Fruit fly (Drosophila melanogaster) whole organism, embryonic: Measurements from ENCODE around the gene hog.

Experiments
- Aef1 ChIP-seq: fragments of 200-800 bp; sonication (Bioruptor generic); IDR thresholded peaks from 3 replicates; pipeline ENCODE4 v1.3.6; 2022; ENCODE audit warnings: missing biosample characterization, missing genetic modification characterization
- C15 ChIP-seq: fragments of 200-800 bp; sonication (Bioruptor generic); IDR thresholded peaks from 3 replicates; pipeline ENCODE4 v1.3.6; 2022; ENCODE audit warnings: missing biosample characterization, missing genetic modification characterization
- CG11085 ChIP-seq: fragments of 200-800 bp; sonication (Bioruptor generic); IDR thresholded peaks from 2 replicates; pipeline ENCODE4 v1.3.6; 2022; ENCODE audit warnings: missing biosample characterization, missing genetic modification characterization
- CG13894 ChIP-seq: fragments of 200-800 bp; sonication (Bioruptor generic); optimal IDR thresholded peaks from 3 replicates; lab custom pipeline; 2018; ENCODE audit warnings: missing biosample characterization, mild to moderate bottlenecking, missing genetic modification characterization, moderate library complexity
- CG14667 ChIP-seq: fragments of 200-800 bp; sonication (Bioruptor generic); IDR thresholded peaks from 2 replicates; pipeline ENCODE4 v1.3.6; 2022; ENCODE audit warnings: missing biosample characterization, missing genetic modification characterization
- CG15269 ChIP-seq: fragments of 200-800 bp; sonication (Bioruptor generic); optimal IDR thresholded peaks from 2 replicates; lab custom pipeline; 2018; ENCODE audit warnings: missing biosample characterization, mild to moderate bottlenecking, missing genetic modification characterization, moderate library complexity
- CG1647 ChIP-seq: fragments of 200-800 bp; sonication (Bioruptor generic); optimal IDR thresholded peaks from 3 replicates; lab custom pipeline; 2016; ENCODE audit warnings: missing biosample characterization, missing genetic modification characterization
- CG2120 ChIP-seq: fragments of 200-800 bp; sonication (Bioruptor generic); optimal IDR thresholded peaks from 3 replicates; lab custom pipeline; 2016; ENCODE audit warnings: missing biosample characterization, missing genetic modification characterization
- CG34376 ChIP-seq: fragments of 200-800 bp; sonication (Bioruptor generic); optimal IDR thresholded peaks from 2 replicates; lab custom pipeline; 2018; ENCODE audit warnings: missing biosample characterization, mild to moderate bottlenecking, missing genetic modification characterization
- CG3838 ChIP-seq: fragments of 200-800 bp; sonication (Bioruptor generic); optimal IDR thresholded peaks from 3 replicates; lab custom pipeline; 2016; ENCODE audit warnings: missing biosample characterization, missing genetic modification characterization
- CG5180 ChIP-seq: fragments of 200-800 bp; sonication (Bioruptor generic); optimal IDR thresholded peaks from 3 replicates; lab custom pipeline; 2017; ENCODE audit warnings: missing biosample characterization, missing genetic modification characterization, mild to moderate bottlenecking, moderate library complexity, missing genetic modification reagents
- CG7963 ChIP-seq: fragments of 200-800 bp; sonication (Bioruptor generic); IDR thresholded peaks from 3 replicates; pipeline ENCODE4 v1.3.6; 2022; ENCODE audit warnings: missing biosample characterization, missing genetic modification characterization; ENCODE audit not compliant: partially characterized antibody
- CG8765 ChIP-seq: fragments of 200-800 bp; sonication (Bioruptor generic); IDR thresholded peaks from 2 replicates; pipeline ENCODE4 v1.3.6; 2022; ENCODE audit warnings: missing biosample characterization, missing genetic modification characterization
- CoRest ChIP-seq: fragments of 200-800 bp; sonication (Bioruptor generic); optimal IDR thresholded peaks from 3 replicates; lab custom pipeline; 2018; ENCODE audit warnings: missing biosample characterization, mild to moderate bottlenecking, missing genetic modification characterization, moderate library complexity
- D ChIP-seq, 2 experiments: fragments of 200-800 bp in 1 of 2; fragments of >200 bp in 1 of 2; sonication (Bioruptor generic) in 1 of 2; optimal IDR thresholded peaks; 2 replicates in 1 of 2; 3 replicates in 1 of 2; lab custom pipeline; 2017; ENCODE audit warnings: mild to moderate bottlenecking in 1 of 2, missing biosample characterization in 1 of 2, missing genetic modification characterization in 1 of 2, missing genetic modification reagents in 1 of 2
- D19B ChIP-seq: fragments of 200-800 bp; sonication (Bioruptor generic); optimal IDR thresholded peaks from 2 replicates; lab custom pipeline; 2017; ENCODE audit warnings: missing biosample characterization, mild to moderate bottlenecking, missing genetic modification characterization
- Dip2 ChIP-seq: fragments of 200-800 bp; sonication (Bioruptor generic); IDR thresholded peaks from 2 replicates; pipeline ENCODE4 v1.3.6; 2022; ENCODE audit warnings: missing biosample characterization, missing genetic modification characterization
- Dip3 ChIP-seq: fragments of 200-800 bp; sonication (Bioruptor generic); optimal IDR thresholded peaks from 3 replicates; lab custom pipeline; 2016; ENCODE audit warnings: missing biosample characterization, missing genetic modification characterization
- Ets97D ChIP-seq: fragments of 200-800 bp; sonication (Bioruptor generic); optimal IDR thresholded peaks from 3 replicates; lab custom pipeline; 2016; ENCODE audit warnings: missing biosample characterization, missing genetic modification characterization
- Fer1 ChIP-seq: fragments of 200-800 bp; sonication (Bioruptor generic); optimal IDR thresholded peaks from 2 replicates; lab custom pipeline; 2017; ENCODE audit warnings: missing biosample characterization, mild to moderate bottlenecking, missing genetic modification characterization
- HmgD ChIP-seq: fragments of 200-800 bp; sonication (Bioruptor generic); optimal IDR thresholded peaks from 3 replicates; lab custom pipeline; 2016; ENCODE audit warnings: missing biosample characterization, missing genetic modification characterization
- Hsf ChIP-seq: fragments of 200-800 bp; sonication (Bioruptor generic); optimal IDR thresholded peaks from 3 replicates; lab custom pipeline; 2016; ENCODE audit warnings: missing biosample characterization, missing genetic modification characterization
- Lim3 ChIP-seq: fragments of 200-800 bp; sonication (Bioruptor generic); IDR thresholded peaks from 2 replicates; pipeline ENCODE4 v1.3.6; 2022; ENCODE audit warnings: missing biosample characterization, missing genetic modification characterization
- MBD-R2 ChIP-seq: fragments of 200-800 bp; sonication (Bioruptor generic); IDR thresholded peaks from 2 replicates; pipeline ENCODE4 v1.3.6; 2022; ENCODE audit warnings: missing biosample characterization, missing genetic modification characterization
- Meics ChIP-seq: fragments of 200-800 bp; sonication (Bioruptor generic); optimal IDR thresholded peaks from 2 replicates; lab custom pipeline; 2017; ENCODE audit warnings: missing biosample characterization, mild to moderate bottlenecking, missing genetic modification characterization
- Mrtf ChIP-seq: fragments of 200-800 bp; sonication (Bioruptor generic); IDR thresholded peaks from 3 replicates; pipeline ENCODE4 v1.3.6; 2022; ENCODE audit warnings: missing biosample characterization, missing genetic modification characterization
- NK7.1 ChIP-seq: fragments of 200-800 bp; sonication (Bioruptor generic); optimal IDR thresholded peaks from 3 replicates; lab custom pipeline; 2016; ENCODE audit warnings: missing biosample characterization, missing genetic modification characterization
- Scr ChIP-seq: fragments of 200-800 bp; sonication (Bioruptor generic); IDR thresholded peaks from 2 replicates; pipeline ENCODE4 v1.3.6; 2022; ENCODE audit warnings: missing biosample characterization, missing genetic modification characterization; ENCODE audit not compliant: partially characterized antibody
- Six4 ChIP-seq: fragments of 200-800 bp; sonication (Bioruptor generic); optimal IDR thresholded peaks from 2 replicates; lab custom pipeline; 2016; ENCODE audit warnings: missing biosample characterization, missing genetic modification characterization
- YL-1 ChIP-seq: fragments of 200-800 bp; sonication (Bioruptor generic); optimal IDR thresholded peaks from 3 replicates; lab custom pipeline; 2017; ENCODE audit warnings: missing biosample characterization, mild to moderate bottlenecking, missing genetic modification characterization
- al ChIP-seq: fragments of 200-800 bp; sonication (Bioruptor generic); IDR thresholded peaks from 2 replicates; pipeline ENCODE4 v1.3.6; 2022; ENCODE audit warnings: missing biosample characterization, missing genetic modification characterization
- ash1 ChIP-seq: fragments of 200-800 bp; sonication (Bioruptor generic); optimal IDR thresholded peaks from 2 replicates; lab custom pipeline; 2018; ENCODE audit warnings: missing biosample characterization, mild to moderate bottlenecking, missing genetic modification characterization
- bbx ChIP-seq: fragments of 200-800 bp; sonication (Bioruptor generic); IDR thresholded peaks from 2 replicates; pipeline ENCODE4 v1.3.6; 2022; ENCODE audit warnings: missing biosample characterization, missing genetic modification characterization; ENCODE audit not compliant: partially characterized antibody
- bigmax ChIP-seq: fragments of 200-800 bp; sonication (Bioruptor generic); optimal IDR thresholded peaks from 2 replicates; lab custom pipeline; 2018; ENCODE audit warnings: missing biosample characterization, mild to moderate bottlenecking, missing genetic modification characterization
- btn ChIP-seq: fragments of 200-800 bp; sonication (Bioruptor generic); optimal IDR thresholded peaks from 2 replicates; lab custom pipeline; 2016; ENCODE audit warnings: missing biosample characterization, missing genetic modification characterization
- cad ChIP-seq: fragments of >200 bp; optimal IDR thresholded peaks from 2 replicates; lab custom pipeline; 2017; ENCODE audit warnings: missing biosample characterization, missing genetic modification characterization
- esg ChIP-seq: fragments of 200-800 bp; sonication (Bioruptor generic); conservative IDR thresholded peaks from 2 replicates; pipeline ENCODE4 v1.3.6; 2022; ENCODE audit warnings: missing biosample characterization, missing genetic modification characterization
- fd96Cb ChIP-seq: fragments of 200-800 bp; sonication (Bioruptor generic); optimal IDR thresholded peaks from 2 replicates; lab custom pipeline; 2018; ENCODE audit warnings: missing biosample characterization, mild to moderate bottlenecking, missing genetic modification characterization, moderate library complexity
- hb ChIP-seq: fragments of 200-800 bp; sonication (Bioruptor generic); IDR thresholded peaks from 3 replicates; pipeline ENCODE4 v1.3.6; 2022; ENCODE audit warnings: missing biosample characterization, missing genetic modification characterization; ENCODE audit not compliant: partially characterized antibody
- insv ChIP-seq, 2 experiments: fragments of 200-800 bp; sonication (Bioruptor generic); optimal IDR thresholded peaks; 3 replicates each; lab custom pipeline; 2016 to 2018; ENCODE audit warnings: missing biosample characterization in 2 of 2, missing genetic modification characterization in 2 of 2
- oc ChIP-seq: fragments of 200-800 bp; sonication (Bioruptor generic); optimal IDR thresholded peaks from 2 replicates; lab custom pipeline; 2018; ENCODE audit warnings: missing biosample characterization, mild to moderate bottlenecking, missing genetic modification characterization, moderate library complexity
- odd ChIP-seq: fragments of 200-800 bp; sonication (Bioruptor generic); optimal IDR thresholded peaks from 2 replicates; lab custom pipeline; 2017; ENCODE audit warnings: missing biosample characterization, mild to moderate bottlenecking, missing genetic modification characterization
- slou ChIP-seq: fragments of 200-800 bp; sonication (Bioruptor generic); optimal IDR thresholded peaks from 3 replicates; lab custom pipeline; 2016; ENCODE audit warnings: missing biosample characterization, missing genetic modification characterization
- so ChIP-seq: fragments of 200-800 bp; sonication (Bioruptor generic); IDR thresholded peaks from 3 replicates; pipeline ENCODE4 v1.3.6; 2022; ENCODE audit warnings: missing biosample characterization, missing genetic modification characterization
- stc ChIP-seq: fragments of 200-800 bp; sonication (Bioruptor generic); IDR thresholded peaks from 2 replicates; pipeline ENCODE4 v1.3.6; 2022; ENCODE audit warnings: missing biosample characterization, missing genetic modification characterization
- toy ChIP-seq: fragments of 200-800 bp; sonication (Bioruptor generic); IDR thresholded peaks from 2 replicates; pipeline ENCODE4 v1.3.6; 2022; ENCODE audit warnings: missing biosample characterization, missing genetic modification characterization
- unpg ChIP-seq: fragments of 200-800 bp; sonication (Bioruptor generic); optimal IDR thresholded peaks from 3 replicates; lab custom pipeline; 2018; ENCODE audit warnings: missing biosample characterization, mild to moderate bottlenecking, missing genetic modification characterization, moderate library complexity
- usp ChIP-seq: fragments of >200 bp; optimal IDR thresholded peaks from 2 replicates; lab custom pipeline; 2017; ENCODE audit warnings: missing biosample characterization, missing genetic modification characterization
- vnd ChIP-seq: fragments of 200-800 bp; sonication (Bioruptor generic); IDR thresholded peaks from 3 replicates; pipeline ENCODE4 v1.3.6; 2022; ENCODE audit warnings: missing biosample characterization, missing genetic modification characterization; ENCODE audit not compliant: partially characterized antibody
- vvl ChIP-seq: fragments of 200-800 bp; sonication (Bioruptor generic); IDR thresholded peaks from 2 replicates; pipeline ENCODE4 v1.3.6; 2022; ENCODE audit warnings: missing biosample characterization, missing genetic modification characterization
- wek ChIP-seq: fragments of 200-800 bp; sonication (Bioruptor generic); optimal IDR thresholded peaks from 3 replicates; lab custom pipeline; 2018; ENCODE audit warnings: missing biosample characterization, mild to moderate bottlenecking, missing genetic modification characterization, moderate library complexity

hog gene

dm6 chrX:14689108-14689507, 29.6 kb downstream of the hog start (continued):
- TF ChIP-seq YL-1 (GFP tag; lab: Kevin White, UChicago) (no peak), CG14667 (GFP tag; lab: Robert Waterston, UW) (peak; percentile 50), Dip2 (GFP tag; lab: Robert Waterston, UW) (no peak), usp (GFP tag; lab: Kevin White, UChicago) (no peak), Fer1 (GFP tag; lab: Kevin White, UChicago) (peak; percentile 64), Aef1 (peak; percentile 76), Hsf (peak; percentile 63), toy (GFP tag; lab: Robert Waterston, UW) (no peak), CoRest (tag; lab: Kevin White, UChicago) (peak; percentile 71), Scr (GFP tag; lab: Robert Waterston, UW) (no peak), Ets97D (peak; percentile 27), Six4 (GFP tag; lab: Kevin White, UChicago) (peak; percentile 58), al (GFP tag; lab: Robert Waterston, UW) (no peak), bbx (no peak), cad (GFP tag; lab: Kevin White, UChicago) (no peak), esg (peak; percentile 73), vnd (no peak), Lim3 (GFP tag; lab: Robert Waterston, UW) (no peak), vvl (GFP tag; lab: Robert Waterston, UW) (peak; percentile 87), HmgD (GFP tag; lab: Kevin White, UChicago) (no peak), wek (GFP tag; lab: Kevin White, UChicago) (peak; percentile 55), Mrtf (peak; percentile 71), CG2120 (peak; percentile 15), bigmax (GFP tag; lab: Kevin White, UChicago) (no peak), C15 (GFP tag; lab: Robert Waterston, UW) (0 out of 3 replicates have a peak, but pooled peaks have one; percentile 23), CG1647 (GFP tag; lab: Kevin White, UChicago) (no peak), D (optimal IDR thresholded peaks at IDR 0.05; lab: Kevin White, UChicago) (no peak), D (GFP tag; optimal IDR thresholded peaks at IDR 0.05; lab: Kevin White, UChicago) (peak; percentile 50), CG11085 (GFP tag; lab: Robert Waterston, UW) (no peak), stc (GFP tag; lab: Robert Waterston, UW) (peak; percentile 66), CG34376 (GFP tag; lab: Kevin White, UChicago) (no peak), NK7.1 (GFP tag; lab: Kevin White, UChicago) (no peak), CG3838 (no peak), odd (GFP tag; lab: Kevin White, UChicago) (peak; percentile 40), btn (peak; percentile 52), Dip3 (GFP tag; lab: Kevin White, UChicago) (no peak), ash1 (GFP tag; lab: Kevin White, UChicago) (no peak), D19B (GFP tag; lab: Kevin White, UChicago) (no peak), MBD-R2 (GFP tag; lab: Robert Waterston, UW) (peak; percentile 12; the same call in 1 of the 2 replicates), oc (tag; lab: Kevin White, UChicago) (peak; percentile 53), so (GFP tag; lab: Robert Waterston, UW) (peak; percentile 71; the same call in 2 of the 3 replicates), Meics (GFP tag; lab: Kevin White, UChicago) (peak; percentile 51), CG7963 (GFP tag; lab: Robert Waterston, UW) (no peak), CG13894 (no peak), unpg (GFP tag; lab: Kevin White, UChicago) (peak; percentile 83), CG8765 (GFP tag; lab: Robert Waterston, UW) (no peak; the same call in 1 of the 2 replicates), insv (GFP tag; optimal IDR thresholded peaks at IDR 0.05; lab: Kevin White, UChicago) (no peak), hb (GFP tag; lab: Robert Waterston, UW) (no peak), CG15269 (tag; lab: Kevin White, UChicago) (peak; percentile 83), fd96Cb (tag; lab: Kevin White, UChicago) (peak; percentile 76), slou (GFP tag; lab: Kevin White, UChicago) (no peak), CG5180 (GFP tag; lab: Kevin White, UChicago) (peak; percentile 50)
